Fruit fly (Drosophila melanogaster) whole organism, embryonic: ENCODE results near the gene Rab21.

Experiments used
- ATbp ChIP-seq: fragments of 200-800 bp; sonication (Bioruptor generic); optimal IDR thresholded peaks from 2 replicates; lab custom pipeline; 2017; ENCODE audit warnings: missing biosample characterization, mild to moderate bottlenecking, missing genetic modification characterization, missing genetic modification reagents
- Abd-B ChIP-seq: fragments of 200-800 bp; sonication (Bioruptor generic); optimal IDR thresholded peaks from 2 replicates; lab custom pipeline; 2018; ENCODE audit warnings: missing biosample characterization, mild to moderate bottlenecking, missing genetic modification characterization, moderate library complexity
- Adf1 ChIP-seq: fragments of 200-800 bp; sonication (Bioruptor generic); IDR thresholded peaks from 2 replicates; pipeline ENCODE4 v1.3.6; 2022; ENCODE audit warnings: missing biosample characterization, missing genetic modification characterization
- CG10147 ChIP-seq: fragments of 200-800 bp; sonication (Bioruptor generic); optimal IDR thresholded peaks from 2 replicates; lab custom pipeline; 2019; ENCODE audit warnings: missing biosample characterization, mild to moderate bottlenecking, missing genetic modification characterization, moderate library complexity
- CG1529 ChIP-seq: fragments of 200-800 bp; sonication (Bioruptor generic); optimal IDR thresholded peaks from 3 replicates; lab custom pipeline; 2018; ENCODE audit warnings: missing biosample characterization, missing genetic modification characterization
- CG31224 ChIP-seq: fragments of 200-800 bp; sonication (Bioruptor generic); IDR thresholded peaks from 2 replicates; pipeline ENCODE4 v1.3.6; 2022; ENCODE audit warnings: missing biosample characterization, missing genetic modification characterization
- CG32767 ChIP-seq: fragments of 200-800 bp; sonication (Bioruptor generic); IDR thresholded peaks from 2 replicates; pipeline ENCODE4 v1.3.6; 2022; ENCODE audit warnings: missing biosample characterization, missing genetic modification characterization
- CG3847 ChIP-seq: fragments of 200-800 bp; sonication (Bioruptor generic); IDR thresholded peaks from 2 replicates; pipeline ENCODE4 v1.3.6; 2022; ENCODE audit warnings: missing biosample characterization, missing genetic modification characterization
- CG42726 ChIP-seq: fragments of 200-800 bp; sonication (Bioruptor generic); IDR thresholded peaks from 2 replicates; pipeline ENCODE4 v1.3.6; 2022; ENCODE audit warnings: missing biosample characterization, missing genetic modification characterization; ENCODE audit not compliant: partially characterized antibody
- CG4820 ChIP-seq: fragments of 200-800 bp; sonication (Bioruptor generic); optimal IDR thresholded peaks from 3 replicates; lab custom pipeline; 2016; ENCODE audit warnings: missing biosample characterization, missing genetic modification characterization
- CG5953 ChIP-seq: fragments of 200-800 bp; sonication (Bioruptor generic); IDR thresholded peaks from 2 replicates; pipeline ENCODE4 v1.3.6; 2022; ENCODE audit warnings: missing biosample characterization, missing genetic modification characterization
- CG6654 ChIP-seq: fragments of 200-800 bp; sonication (Bioruptor generic); optimal IDR thresholded peaks from 2 replicates; lab custom pipeline; 2017; ENCODE audit warnings: missing biosample characterization, mild to moderate bottlenecking, missing genetic modification characterization
- CG8388 ChIP-seq: fragments of 200-800 bp; sonication (Bioruptor generic); optimal IDR thresholded peaks from 2 replicates; lab custom pipeline; 2019; ENCODE audit warnings: missing biosample characterization, mild to moderate bottlenecking, missing genetic modification characterization, moderate library complexity
- CG9727 ChIP-seq: fragments of 200-800 bp; sonication (Bioruptor generic); optimal IDR thresholded peaks from 3 replicates; lab custom pipeline; 2017; ENCODE audit warnings: missing biosample characterization, mild to moderate bottlenecking, missing genetic modification characterization
- CG9932 ChIP-seq: fragments of 200-800 bp; sonication (Bioruptor generic); IDR thresholded peaks from 2 replicates; pipeline ENCODE4 v1.3.6; 2022; ENCODE audit warnings: missing biosample characterization, missing genetic modification characterization
- D ChIP-seq, 2 experiments: fragments of 200-800 bp in 1 of 2; fragments of >200 bp in 1 of 2; sonication (Bioruptor generic) in 1 of 2; optimal IDR thresholded peaks; 2 replicates in 1 of 2; 3 replicates in 1 of 2; lab custom pipeline; 2017; ENCODE audit warnings: mild to moderate bottlenecking in 1 of 2, missing biosample characterization in 1 of 2, missing genetic modification characterization in 1 of 2, missing genetic modification reagents in 1 of 2
- Dad ChIP-seq: fragments of 200-800 bp; sonication (Bioruptor generic); optimal IDR thresholded peaks from 3 replicates; lab custom pipeline; 2016; ENCODE audit warnings: missing biosample characterization, missing genetic modification characterization
- Dll ChIP-seq: fragments of 200-800 bp; sonication (Bioruptor generic); IDR thresholded peaks from 4 replicates; pipeline ENCODE4 v1.3.6; 2022; ENCODE audit warnings: missing biosample characterization, missing genetic modification characterization; ENCODE audit not compliant: partially characterized antibody
- Dp ChIP-seq: fragments of 200-800 bp; sonication (Bioruptor generic); optimal IDR thresholded peaks from 2 replicates; lab custom pipeline; 2018; ENCODE audit warnings: missing biosample characterization, mild to moderate bottlenecking, missing genetic modification characterization, moderate library complexity
- E2f2 ChIP-seq: fragments of 200-800 bp; sonication (Bioruptor generic); IDR thresholded peaks from 2 replicates; pipeline ENCODE4 v1.3.6; 2022; ENCODE audit warnings: missing biosample characterization, missing genetic modification characterization
- Fer3 ChIP-seq: fragments of 200-800 bp; sonication (Bioruptor generic); optimal IDR thresholded peaks from 2 replicates; lab custom pipeline; 2018; ENCODE audit warnings: missing biosample characterization, mild to moderate bottlenecking, missing genetic modification characterization, moderate library complexity
- HLH3B ChIP-seq: fragments of 200-800 bp; sonication (Bioruptor generic); IDR thresholded peaks from 2 replicates; pipeline ENCODE4 v1.3.6; 2022; ENCODE audit warnings: missing biosample characterization, missing genetic modification characterization
- Hmx ChIP-seq: fragments of 200-800 bp; sonication (Bioruptor generic); optimal IDR thresholded peaks from 2 replicates; lab custom pipeline; 2016; ENCODE audit warnings: missing biosample characterization, missing genetic modification characterization
- NC2β ChIP-seq: fragments of 200-800 bp; sonication (Bioruptor generic); optimal IDR thresholded peaks from 2 replicates; lab custom pipeline; 2016; ENCODE audit warnings: missing biosample characterization, missing genetic modification characterization
- NFAT ChIP-seq: fragments of 200-800 bp; sonication (Bioruptor generic); IDR thresholded peaks from 2 replicates; pipeline ENCODE4 v1.3.6; 2022; ENCODE audit warnings: missing biosample characterization, missing genetic modification characterization
- Poxn ChIP-seq: fragments of 200-800 bp; sonication (Bioruptor generic); IDR thresholded peaks from 2 replicates; pipeline ENCODE4 v1.3.6; 2022; ENCODE audit warnings: missing biosample characterization, missing genetic modification characterization
- Six4 ChIP-seq: fragments of 200-800 bp; sonication (Bioruptor generic); optimal IDR thresholded peaks from 2 replicates; lab custom pipeline; 2016; ENCODE audit warnings: missing biosample characterization, missing genetic modification characterization
- Sox100B ChIP-seq: fragments of 200-800 bp; sonication (Bioruptor generic); optimal IDR thresholded peaks from 3 replicates; lab custom pipeline; 2018; ENCODE audit warnings: missing biosample characterization, mild to moderate bottlenecking, missing genetic modification characterization
- ato ChIP-seq: fragments of 200-800 bp; sonication (Bioruptor generic); IDR thresholded peaks from 2 replicates; pipeline ENCODE4 v1.3.6; 2022; ENCODE audit warnings: missing biosample characterization, missing genetic modification characterization; ENCODE audit not compliant: partially characterized antibody
- bbx ChIP-seq: fragments of 200-800 bp; sonication (Bioruptor generic); IDR thresholded peaks from 2 replicates; pipeline ENCODE4 v1.3.6; 2022; ENCODE audit warnings: missing biosample characterization, missing genetic modification characterization; ENCODE audit not compliant: partially characterized antibody
- caup ChIP-seq: fragments of 200-800 bp; sonication (Bioruptor generic); optimal IDR thresholded peaks from 3 replicates; lab custom pipeline; 2017; ENCODE audit warnings: missing biosample characterization, mild to moderate bottlenecking, missing genetic modification characterization, moderate library complexity; ENCODE audit not compliant: severe bottlenecking
- chif ChIP-seq, 2 experiments: fragments of 200-800 bp; sonication (Bioruptor generic); optimal IDR thresholded peaks; 3 replicates each; lab custom pipeline; 2016; ENCODE audit warnings: missing biosample characterization in 2 of 2, missing genetic modification characterization in 2 of 2
- dimm ChIP-seq: fragments of 200-800 bp; sonication (Bioruptor generic); IDR thresholded peaks from 2 replicates; pipeline ENCODE4 v1.3.6; 2022; ENCODE audit warnings: missing biosample characterization, missing genetic modification characterization
- dm ChIP-seq: fragments of 200-800 bp; sonication (Bioruptor generic); optimal IDR thresholded peaks from 3 replicates; lab custom pipeline; 2016; ENCODE audit warnings: missing biosample characterization, missing genetic modification characterization
- emc ChIP-seq: fragments of 200-800 bp; sonication (Bioruptor generic); optimal IDR thresholded peaks from 2 replicates; lab custom pipeline; 2016; ENCODE audit warnings: missing biosample characterization, missing genetic modification characterization
- ems ChIP-seq: fragments of 200-800 bp; sonication (Bioruptor generic); optimal IDR thresholded peaks from 3 replicates; lab custom pipeline; 2016; ENCODE audit warnings: missing biosample characterization, missing genetic modification characterization
- ewg ChIP-seq: fragments of 200-800 bp; sonication (Bioruptor generic); optimal IDR thresholded peaks from 3 replicates; lab custom pipeline; 2017; ENCODE audit warnings: mild to moderate bottlenecking, missing biosample characterization, missing genetic modification reagents, missing genetic modification characterization
- gce ChIP-seq: fragments of 200-800 bp; sonication (Bioruptor generic); IDR thresholded peaks from 3 replicates; pipeline ENCODE4 v1.3.6; 2022; ENCODE audit warnings: missing biosample characterization, missing genetic modification characterization
- her ChIP-seq: fragments of 200-800 bp; sonication (Bioruptor generic); optimal IDR thresholded peaks from 2 replicates; lab custom pipeline; 2016; ENCODE audit warnings: missing biosample characterization, missing genetic modification characterization
- kay ChIP-seq: fragments of 200-800 bp; sonication (Bioruptor generic); optimal IDR thresholded peaks from 2 replicates; lab custom pipeline; 2016; ENCODE audit warnings: missing biosample characterization, missing genetic modification characterization
- kni ChIP-seq: fragments of 200-800 bp; sonication (Bioruptor generic); optimal IDR thresholded peaks from 3 replicates; lab custom pipeline; 2017; ENCODE audit warnings: mild to moderate bottlenecking, missing biosample characterization, missing genetic modification reagents, missing genetic modification characterization
- mam ChIP-seq: fragments of 200-800 bp; sonication (Bioruptor generic); optimal IDR thresholded peaks from 3 replicates; lab custom pipeline; 2016; ENCODE audit warnings: missing biosample characterization, missing genetic modification characterization
- pum ChIP-seq: fragments of 200-800 bp; sonication (Bioruptor generic); optimal IDR thresholded peaks from 2 replicates; lab custom pipeline; 2016; ENCODE audit warnings: missing biosample characterization, missing genetic modification characterization
- run ChIP-seq: fragments of 200-800 bp; sonication (Bioruptor generic); optimal IDR thresholded peaks from 3 replicates; lab custom pipeline; 2018; ENCODE audit warnings: missing biosample characterization, mild to moderate bottlenecking, missing genetic modification characterization
- sna ChIP-seq: fragments of 200-800 bp; sonication (Bioruptor generic); IDR thresholded peaks from 2 replicates; pipeline ENCODE4 v1.3.6; 2022; ENCODE audit warnings: missing biosample characterization, missing genetic modification characterization; ENCODE audit not compliant: partially characterized antibody
- ssp ChIP-seq: fragments of 200-800 bp; sonication (Bioruptor generic); IDR thresholded peaks from 2 replicates; pipeline ENCODE4 v1.3.6; 2022; ENCODE audit warnings: missing biosample characterization, missing genetic modification characterization
- stc ChIP-seq: fragments of 200-800 bp; sonication (Bioruptor generic); IDR thresholded peaks from 2 replicates; pipeline ENCODE4 v1.3.6; 2022; ENCODE audit warnings: missing biosample characterization, missing genetic modification characterization
- tgo ChIP-seq: fragments of 200-800 bp; sonication (Bioruptor generic); IDR thresholded peaks from 3 replicates; pipeline ENCODE4 v1.3.6; 2022; ENCODE audit warnings: missing biosample characterization, missing genetic modification characterization
- vnd ChIP-seq: fragments of 200-800 bp; sonication (Bioruptor generic); IDR thresholded peaks from 3 replicates; pipeline ENCODE4 v1.3.6; 2022; ENCODE audit warnings: missing biosample characterization, missing genetic modification characterization; ENCODE audit not compliant: partially characterized antibody
- wek ChIP-seq: fragments of 200-800 bp; sonication (Bioruptor generic); optimal IDR thresholded peaks from 3 replicates; lab custom pipeline; 2018; ENCODE audit warnings: missing biosample characterization, mild to moderate bottlenecking, missing genetic modification characterization, moderate library complexity
- zf30C ChIP-seq: fragments of 200-800 bp; sonication (Bioruptor generic); optimal IDR thresholded peaks from 3 replicates; lab custom pipeline; 2018; ENCODE audit warnings: missing biosample characterization, mild to moderate bottlenecking, missing genetic modification characterization

The Rab21 gene

dm6 chrX:23013208-23013607 lies at the start of gene Rab21, which contains the start of gene Coa7:
Rab21 (minus strand) TSS chrX:23013409.
Coa7 (plus strand) TSS chrX:23013495.
- TF ChIP-seq kni (GFP tag; lab: Kevin White, UChicago) (no peak), E2f2 (GFP tag; lab: Robert Waterston, UW) (no peak; the same call in 1 of the 2 replicates), Fer3 (tag; lab: Kevin White, UChicago) (no peak), bbx (GFP tag; lab: Robert Waterston, UW) (peak; percentile 93), CG9727 (GFP tag; lab: Kevin White, UChicago) (no peak), vnd (peak; percentile 96), CG8388 (GFP tag; lab: Kevin White, UChicago) (no peak), CG4820 (no peak), CG42726 (GFP tag; lab: Robert Waterston, UW) (peak; percentile 94), tgo (GFP tag; lab: Robert Waterston, UW) (no peak), gce (GFP tag; lab: Robert Waterston, UW) (no peak), Hmx (GFP tag; lab: Kevin White, UChicago) (no peak), Dp (GFP tag; lab: Kevin White, UChicago) (peak; percentile 20), ems (peak; percentile 27), NC2β (GFP tag; lab: Kevin White, UChicago) (no peak), wek (GFP tag; lab: Kevin White, UChicago) (no peak), Sox100B (GFP tag; lab: Kevin White, UChicago) (no peak), ato (peak; percentile 77), mam (GFP tag; lab: Kevin White, UChicago) (peak; percentile 30), Abd-B (peak; percentile 50), CG31224 (GFP tag; lab: Robert Waterston, UW) (no peak), stc (GFP tag; lab: Robert Waterston, UW) (no peak), HLH3B (no peak), Six4 (GFP tag; lab: Kevin White, UChicago) (no peak), CG10147 (GFP tag; lab: Kevin White, UChicago) (no peak), chif (GFP tag; optimal IDR thresholded peaks at IDR 0.05; lab: Kevin White, UChicago) (no peak), CG5953 (GFP tag; lab: Robert Waterston, UW) (no peak), ATbp (GFP tag; lab: Kevin White, UChicago) (no peak), Dad (peak; percentile 6), CG3847 (peak; percentile 75), run (tag; lab: Kevin White, UChicago) (no peak), pum (GFP tag; lab: Kevin White, UChicago) (no peak), NFAT (no peak), her (GFP tag; lab: Kevin White, UChicago) (no peak), kay (no peak), D (optimal IDR thresholded peaks at IDR 0.05; lab: Kevin White, UChicago) (no peak), D (GFP tag; optimal IDR thresholded peaks at IDR 0.05; lab: Kevin White, UChicago) (no peak), dimm (no peak), sna (GFP tag; lab: Robert Waterston, UW) (peak; percentile 90), zf30C (GFP tag; lab: Kevin White, UChicago) (no peak), CG9932 (GFP tag; lab: Robert Waterston, UW) (peak; percentile 66), ewg (GFP tag; lab: Kevin White, UChicago) (no peak), dm (GFP tag; lab: Kevin White, UChicago) (peak; percentile 39), CG32767 (GFP tag; lab: Robert Waterston, UW) (no peak), emc (no peak), CG1529 (GFP tag; lab: Kevin White, UChicago) (no peak), caup (no peak), Dll (GFP tag; lab: Robert Waterston, UW) (peak; percentile 95), ssp (GFP tag; lab: Robert Waterston, UW) (0 out of 2 replicates have a peak, but pooled peaks have one; percentile 26), Adf1 (GFP tag; lab: Robert Waterston, UW) (peak; percentile 28; the same call in 1 of the 2 replicates), Poxn (GFP tag; lab: Robert Waterston, UW) (no peak), CG6654 (GFP tag; lab: Kevin White, UChicago) (no peak)
